Worm (Caenorhabditis elegans) whole organism, late embryonic: ENCODE results near the gene cdh-8.

ENCODE experiments used
- C08G9.2 ChIP-seq: sonication (generic microtip); optimal IDR thresholded peaks from 2 replicates; lab custom pipeline; 2016; ENCODE audit warnings: mild to moderate bottlenecking, missing genetic modification characterization, moderate library complexity, missing compliant biosample characterization
- K02D7.2 ChIP-seq: sonication (generic microtip); optimal IDR thresholded peaks from 2 replicates; lab custom pipeline; 2017; ENCODE audit warnings: mild to moderate bottlenecking, missing genetic modification characterization, missing compliant biosample characterization
- T23F11.4 ChIP-seq: fragments of 200-800 bp; sonication (Bioruptor generic); optimal IDR thresholded peaks from 2 replicates; lab custom pipeline; 2018; ENCODE audit warnings: mild to moderate bottlenecking, missing genetic modification characterization, missing compliant biosample characterization
- Y22D7AL.16 ChIP-seq: sonication (generic microtip); optimal IDR thresholded peaks from 2 replicates; lab custom pipeline; 2016; ENCODE audit warnings: missing genetic modification characterization, missing compliant biosample characterization
- ama-1 ChIP-seq: fragments of 150-350 bp; optimal IDR thresholded peaks from 2 replicates; lab custom pipeline; 2014
- ceh-19 ChIP-seq: fragments of 200-800 bp; sonication (Bioruptor generic); optimal IDR thresholded peaks from 2 replicates; lab custom pipeline; 2018; ENCODE audit warnings: mild to moderate bottlenecking, missing genetic modification characterization, missing compliant biosample characterization
- ceh-2 ChIP-seq: sonication (generic microtip); optimal IDR thresholded peaks from 2 replicates; lab custom pipeline; 2016; ENCODE audit warnings: missing genotype, missing genetic modification characterization, missing compliant biosample characterization
- dmd-4 ChIP-seq: sonication (generic microtip); optimal IDR thresholded peaks from 2 replicates; lab custom pipeline; 2016; ENCODE audit warnings: borderline replicate concordance, missing genetic modification characterization, missing compliant biosample characterization
- fax-1 ChIP-seq: sonication (generic microtip); optimal IDR thresholded peaks from 2 replicates; lab custom pipeline; 2016; ENCODE audit warnings: missing genotype, missing genetic modification characterization, missing compliant biosample characterization
- fkh-10 ChIP-seq: fragments of 150-350 bp; optimal IDR thresholded peaks from 2 replicates; lab custom pipeline; 2014; ENCODE audit warnings: missing biosample characterization, missing genetic modification reagents, missing genetic modification characterization
- fkh-6 ChIP-seq: sonication (generic microtip); optimal IDR thresholded peaks from 2 replicates; lab custom pipeline; 2016; ENCODE audit warnings: missing genetic modification characterization, missing compliant biosample characterization
- gmeb-2 ChIP-seq: sonication (generic microtip); optimal IDR thresholded peaks from 2 replicates; lab custom pipeline; 2016; ENCODE audit warnings: missing genetic modification characterization, inconsistent platforms, missing compliant biosample characterization
- hlh-30 ChIP-seq: sonication (generic microtip); optimal IDR thresholded peaks from 2 replicates; lab custom pipeline; 2017; ENCODE audit warnings: antibody characterized with exemption, missing genetic modification characterization, missing compliant biosample characterization; ENCODE audit not compliant: insufficient read depth
- hlh-6 ChIP-seq: sonication (generic microtip); optimal IDR thresholded peaks from 2 replicates; lab custom pipeline; 2016; ENCODE audit warnings: missing genotype, missing genetic modification characterization, missing compliant biosample characterization
- hlh-8 ChIP-seq: sonication (generic microtip); optimal IDR thresholded peaks from 2 replicates; lab custom pipeline; 2016; ENCODE audit warnings: missing genotype, missing genetic modification characterization, missing compliant biosample characterization
- lin-11 ChIP-seq: fragments of 200-800 bp; sonication (Bioruptor generic); optimal IDR thresholded peaks from 2 replicates; lab custom pipeline; 2018; ENCODE audit warnings: mild to moderate bottlenecking, missing genetic modification characterization, missing compliant biosample characterization
- nfya-1 ChIP-seq: sonication (generic microtip); optimal IDR thresholded peaks from 2 replicates; lab custom pipeline; 2017; ENCODE audit warnings: missing genetic modification characterization, mild to moderate bottlenecking, missing compliant biosample characterization, antibody characterized with exemption, moderate library complexity
- nhr-232 ChIP-seq: sonication (generic microtip); optimal IDR thresholded peaks from 2 replicates; lab custom pipeline; 2016; ENCODE audit warnings: missing genetic modification characterization, missing compliant biosample characterization
- pqm-1 ChIP-seq: sonication (generic microtip); optimal IDR thresholded peaks from 2 replicates; lab custom pipeline; 2016; ENCODE audit warnings: missing genetic modification characterization, missing compliant biosample characterization
- rnt-1 ChIP-seq: sonication (generic microtip); optimal IDR thresholded peaks from 2 replicates; lab custom pipeline; 2016; ENCODE audit warnings: missing genetic modification characterization, missing compliant biosample characterization
- sdc-2 ChIP-seq: sonication (generic microtip); optimal IDR thresholded peaks from 2 replicates; lab custom pipeline; 2016; ENCODE audit warnings: missing genotype, missing genetic modification characterization, missing compliant biosample characterization
- sox-4 ChIP-seq: sonication (generic microtip); optimal IDR thresholded peaks from 2 replicates; lab custom pipeline; 2017; ENCODE audit warnings: mild to moderate bottlenecking, missing genetic modification characterization, inconsistent platforms, missing compliant biosample characterization

Gene cdh-8

DNA sequence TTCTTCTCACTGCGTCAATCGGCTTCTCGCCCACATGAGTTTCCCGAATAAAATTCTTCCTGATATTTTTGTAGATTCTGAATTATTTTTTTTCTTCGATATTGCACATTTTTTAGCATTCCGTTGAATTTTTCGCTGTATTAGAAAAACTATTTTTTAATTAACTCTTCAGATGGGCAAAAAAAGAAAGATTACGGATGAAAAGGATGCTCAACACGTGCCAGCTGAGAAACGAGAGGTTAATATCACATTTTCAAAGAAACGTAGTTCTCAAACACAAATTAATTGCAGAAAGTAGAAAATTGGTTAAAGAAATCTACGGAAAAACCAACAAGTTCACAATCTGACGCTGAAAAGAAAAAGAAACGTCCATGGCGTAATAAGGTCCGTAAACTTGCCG, 56.8 kb downstream of the cdh-8 start, which contains the start of gene rrp-8:
Gene rrp-8 (plus strand): TSS at position 173 of the 400 bp plus-strand sequence.
- no peak for TF ChIP-seq K02D7.2 (tag; lab: Kevin White, UChicago)

DNA sequence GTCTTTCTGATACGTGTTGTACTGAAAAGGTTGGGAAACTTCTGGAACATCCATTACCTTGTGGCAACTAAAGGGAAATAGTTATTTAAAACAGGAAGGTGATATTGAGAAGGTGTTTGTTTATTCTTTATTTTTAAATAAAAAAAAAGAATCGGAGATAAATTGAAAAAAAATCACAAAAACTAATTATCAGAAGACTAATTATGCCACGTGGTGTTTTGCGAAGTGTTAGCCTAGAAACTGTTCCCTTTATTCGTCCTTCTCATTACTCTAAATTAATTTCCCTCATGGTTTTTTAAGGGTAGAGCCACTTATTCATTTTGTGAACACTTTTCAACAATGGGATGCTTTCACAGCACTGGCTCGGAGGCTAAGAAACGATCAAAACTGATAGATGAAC, 61.8 kb downstream of the cdh-8 start, which contains the start of gene gpa-4:
Gene gpa-4 (plus strand): TSS at position 301 of the 400 bp plus-strand sequence.
- TF ChIP-seq dmd-4 (tag; lab: Kevin White, UChicago) (no peak), lin-11 (no peak), nfya-1 (no peak), pqm-1 (tag; lab: Kevin White, UChicago) (no peak), sdc-2 (tag; lab: Kevin White, UChicago) (no peak), C08G9.2 (tag; lab: Kevin White, UChicago) (no peak), rnt-1 (tag; lab: Kevin White, UChicago) (no peak), hlh-30 (tag; lab: Kevin White, UChicago) (no peak), hlh-8 (tag; lab: Kevin White, UChicago) (no peak), T23F11.4 (GFP tag; lab: Kevin White, UChicago) (no peak), fkh-6 (tag; lab: Kevin White, UChicago) (no peak), ceh-2 (no peak), ama-1 (lab: Kevin White, UChicago) (no peak), gmeb-2 (tag; lab: Kevin White, UChicago) (no peak), ceh-19 (GFP tag; lab: Kevin White, UChicago) (no peak), hlh-6 (tag; lab: Kevin White, UChicago) (no peak), fkh-10 (GFP tag; lab: Kevin White, UChicago) (no peak), fax-1 (tag; lab: Kevin White, UChicago) (no peak)

DNA sequence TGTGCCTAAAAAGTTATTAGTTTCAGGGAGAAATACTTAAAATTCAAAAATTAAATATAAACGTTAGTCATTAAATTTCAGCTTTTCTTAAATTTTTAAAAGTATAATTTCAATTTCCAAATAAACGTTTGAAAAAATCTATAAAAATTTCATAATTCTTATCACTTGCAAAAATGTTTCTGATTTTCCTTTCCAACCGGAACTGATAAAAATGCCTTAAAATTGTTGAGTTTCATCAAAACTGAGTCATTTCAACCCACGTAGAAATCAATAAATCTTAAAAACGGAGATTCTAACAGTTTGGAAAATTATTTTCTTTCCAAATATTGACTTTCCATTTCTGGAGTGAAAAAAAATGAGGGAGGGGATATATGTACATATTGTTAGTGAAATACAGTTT, 69.3 kb downstream of the cdh-8 start:
- TF ChIP-seq Y22D7AL.16 (tag; lab: Kevin White, UChicago) (no peak), sox-4 (tag; lab: Kevin White, UChicago) (no peak), nhr-232 (no peak), nfya-1 (no peak)
